Worm (Caenorhabditis elegans): ENCODE measurements around the gene F44D12.8.

F44D12.8 gene

ce11 chrIV:10022991-10023390 lies at the start of gene F44D12.8:
TSS of gene F44D12.8 (plus strand) at chrIV:10023291.
- TF ChIP-seq nhr-90 (tag; optimal IDR thresholded peaks at IDR 0.05; ENCODE audit: poor library complexity), result no peak
- TF ChIP-seq unc-86 (tag; optimal IDR thresholded peaks at IDR 0.05), result no peak
- TF ChIP-seq C04F5.9 (tag; optimal IDR thresholded peaks at IDR 0.05), result no peak
- no peak for TF ChIP-seq lin-14 (GFP tag; optimal IDR thresholded peaks at IDR 0.05)
- no peak for TF ChIP-seq fos-1 (tag; optimal IDR thresholded peaks at IDR 0.05)

DNA sequence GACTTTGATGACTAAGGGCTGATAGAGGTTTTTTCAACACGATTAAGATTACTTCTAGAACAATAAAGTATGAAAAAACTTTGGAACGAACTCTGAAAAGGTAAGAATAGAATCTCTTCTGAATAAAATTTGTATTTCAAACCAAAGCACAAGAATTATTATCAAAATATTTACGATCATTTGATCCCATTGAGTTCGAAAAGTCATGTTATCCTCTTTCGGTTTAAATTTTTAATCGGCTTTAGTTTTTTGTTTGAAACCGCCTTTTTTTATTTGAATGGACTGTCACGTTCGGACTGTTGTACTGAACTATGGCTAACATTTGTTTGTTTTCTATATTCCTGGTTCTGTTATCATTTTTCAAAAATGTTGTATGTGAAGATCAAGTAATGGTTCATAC lies 48.7 kb upstream of the F44D12.8 start, which contains the start of gene C47E12.9:
C47E12.9 (plus strand) TSS at position 301 of the 400 bp plus-strand sequence.
- TF ChIP-seq zag-1 (tag; optimal IDR thresholded peaks at IDR 0.05) (no peak), nhr-71 (tag; optimal IDR thresholded peaks at IDR 0.05) (no peak), efl-1 (optimal IDR thresholded peaks at IDR 0.05) (no peak), efl-1 (GFP tag; optimal IDR thresholded peaks at IDR 0.05 in 1 of 2) (no peak), zip-4 (GFP tag; optimal IDR thresholded peaks at IDR 0.05) (no peak), ztf-4 (tag; optimal IDR thresholded peaks at IDR 0.05) (no peak)

- no peak for TF ChIP-seq dsc-1 (tag; optimal IDR thresholded peaks at IDR 0.05)
- no peak for TF ChIP-seq blmp-1 (tag; optimal IDR thresholded peaks at IDR 0.05)
- TF ChIP-seq dpl-1 (GFP tag; optimal IDR thresholded peaks at IDR 0.05), result no peak
- TF ChIP-seq ceh-90 (tag; optimal IDR thresholded peaks at IDR 0.05), result no peak
- no peak for TF ChIP-seq sptf-1 (tag; optimal IDR thresholded peaks at IDR 0.05)
- no peak for TF ChIP-seq C34B4.2 (tag; optimal IDR thresholded peaks at IDR 0.05)
- TF ChIP-seq tbx-2 (tag; optimal IDR thresholded peaks at IDR 0.05), result no peak
- no peak for TF ChIP-seq unc-30 (tag; optimal IDR thresholded peaks at IDR 0.05)
- TF ChIP-seq lin-13 (GFP tag; optimal IDR thresholded peaks at IDR 0.05), result no peak
- TF ChIP-seq isw-1 (GFP tag; IDR thresholded peaks at IDR 0.05), result no peak
Measured at ce11 chrIV:9976284-9976683, 46.8 kb upstream of the F44D12.8 start, which contains the start of gene C47E12.14. TSS of gene C47E12.14 (minus strand) at chrIV:9976384.

DNA sequence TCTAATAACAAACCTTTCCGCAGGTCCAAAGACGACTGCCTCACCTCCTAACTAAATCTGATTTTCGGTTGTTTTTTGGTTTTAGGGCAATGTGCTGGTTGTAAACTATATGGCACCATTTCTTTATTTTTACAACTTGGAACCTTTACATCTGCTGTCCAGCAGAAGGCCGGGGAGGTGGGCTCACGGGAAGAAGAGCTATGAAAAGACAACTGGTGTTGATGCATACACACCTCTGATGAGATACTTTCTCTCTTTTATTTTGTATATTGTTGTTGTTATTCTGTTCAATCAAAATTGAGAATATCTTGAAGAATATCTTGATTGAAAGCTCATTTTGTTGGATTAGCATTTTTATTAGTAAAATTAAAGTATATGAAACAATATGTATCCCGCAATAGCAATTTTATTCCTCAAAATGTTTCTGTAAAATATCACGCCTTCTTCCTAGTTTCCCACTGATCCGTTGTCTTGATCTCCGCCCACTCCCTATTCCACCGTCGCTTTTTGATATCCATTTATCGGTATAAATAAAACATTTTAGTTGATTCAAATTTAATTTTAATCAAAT lies 45.4 kb upstream of the F44D12.8 start, which contains the start of gene dhp-2:
dhp-2 (plus strand) TSS at position 521 of the 571 bp plus-strand sequence.
- TF ChIP-seq lin-14 (GFP tag; optimal IDR thresholded peaks at IDR 0.05), result peak; percentile 35
- no peak for TF ChIP-seq hpl-2 (GFP tag; optimal IDR thresholded peaks at IDR 0.05)
- TF ChIP-seq rnt-1 (tag; optimal IDR thresholded peaks at IDR 0.05), result peak; percentile 13

DNA sequence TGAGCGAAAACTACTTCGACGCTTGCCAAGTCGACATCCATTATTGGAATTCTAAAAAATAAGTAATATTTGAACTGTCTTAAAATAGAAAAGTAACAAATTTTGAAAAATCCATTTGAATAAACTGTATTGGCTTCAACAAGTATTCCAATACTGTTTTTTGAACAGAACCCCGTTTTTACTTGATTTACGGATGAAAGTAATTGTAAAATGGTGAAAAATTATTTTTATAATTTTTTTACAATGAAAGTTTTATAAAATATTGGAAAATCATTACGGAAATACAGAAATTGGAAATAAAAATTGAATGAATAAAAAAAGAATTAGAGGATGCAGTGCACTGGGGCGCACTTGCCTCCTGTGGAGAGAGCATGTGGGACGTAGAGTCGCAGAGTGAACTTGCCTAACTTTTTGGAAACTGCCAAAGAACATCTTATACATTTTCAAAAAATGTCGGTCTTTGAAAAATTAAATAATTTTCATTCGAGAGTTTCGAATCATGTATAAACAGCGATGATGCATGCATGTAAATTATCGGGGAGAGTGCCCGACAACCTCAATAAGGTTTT lies 40.8 kb upstream of the F44D12.8 start, which contains the start of gene rrp-1:
rrp-1 (minus strand) TSS at position 51 of the 569 bp plus-strand sequence.
- TF ChIP-seq efl-1 (optimal IDR thresholded peaks at IDR 0.05), result peak; percentile 3 to 29
- TF ChIP-seq efl-1 (GFP tag; optimal IDR thresholded peaks at IDR 0.05 in 1 of 2), result no peak
- peak in 1 of 3 experiments; percentile 30 for TF ChIP-seq dpl-1 (GFP tag; optimal IDR thresholded peaks at IDR 0.05)
- no peak for TF ChIP-seq alr-1 (tag; optimal IDR thresholded peaks at IDR 0.05; ENCODE audit: borderline replicate concordance)
- TF ChIP-seq mep-1 (tag; optimal IDR thresholded peaks at IDR 0.05), result peak; percentile 47
- TF ChIP-seq lin-35 (GFP tag; optimal IDR thresholded peaks at IDR 0.05), result peak in 1 of 2 experiments; percentile 27
- TF ChIP-seq jun-1 (tag; optimal IDR thresholded peaks at IDR 0.05), result no peak

- no peak for TF ChIP-seq mep-1 (tag; optimal IDR thresholded peaks at IDR 0.05)
- TF ChIP-seq blmp-1 (tag; optimal IDR thresholded peaks at IDR 0.05), result peak; percentile 30
Measured at ce11 chrIV:9982895-9983294, 40.2 kb upstream of the F44D12.8 start, which contains the start of gene mam-2. TSS of gene mam-2 (plus strand) at chrIV:9983195.

ce11 chrIV:9989416-9989815 lies 33.7 kb upstream of the F44D12.8 start:
- no peak for TF ChIP-seq blmp-1 (tag; optimal IDR thresholded peaks at IDR 0.05)
- TF ChIP-seq isw-1 (GFP tag; IDR thresholded peaks at IDR 0.05), result no peak
- TF ChIP-seq dsc-1 (tag; optimal IDR thresholded peaks at IDR 0.05), result no peak
- TF ChIP-seq mab-9 (GFP tag; IDR thresholded peaks at IDR 0.05), result no peak
- peak; percentile 61 for TF ChIP-seq aly-2 (tag; optimal IDR thresholded peaks at IDR 0.05)
- no peak for TF ChIP-seq nhr-76 (tag; optimal IDR thresholded peaks at IDR 0.05)
